Worm (Caenorhabditis elegans): ENCODE data around the gene C03H5.7.

DNA sequence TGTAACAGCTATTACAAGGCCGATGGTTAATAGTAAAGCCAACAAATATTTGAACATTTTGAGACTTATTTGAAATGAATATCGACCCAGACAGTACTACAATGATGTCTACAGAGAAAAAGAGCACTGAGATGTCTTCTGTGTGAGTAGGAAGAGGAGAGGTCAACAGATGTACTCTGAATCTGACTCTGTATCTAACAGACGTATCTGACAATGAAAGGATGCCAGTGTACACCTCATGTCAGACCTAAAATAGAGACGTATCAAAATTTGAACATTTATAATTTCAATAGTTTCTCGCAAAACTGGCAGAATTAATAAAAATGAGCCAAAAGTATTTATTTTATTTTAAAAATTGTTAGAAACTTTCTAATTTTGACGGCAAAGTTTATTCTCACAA, 43.1 kb downstream of the C03H5.7 start, which contains the start of gene C24H12.8:
- TF ChIP-seq nhr-12 (tag; optimal IDR thresholded peaks at IDR 0.05) (no peak), elt-3 (tag; optimal IDR thresholded peaks at IDR 0.05) (no peak), ztf-11 (tag; optimal IDR thresholded peaks at IDR 0.05) (no peak), R02D3.7 (tag; optimal IDR thresholded peaks at IDR 0.05) (no peak), nhr-77 (tag; optimal IDR thresholded peaks at IDR 0.05) (no peak)
